5 worm cellular contexts compared by ENCODE assay signal in the genomic region with DNA sequence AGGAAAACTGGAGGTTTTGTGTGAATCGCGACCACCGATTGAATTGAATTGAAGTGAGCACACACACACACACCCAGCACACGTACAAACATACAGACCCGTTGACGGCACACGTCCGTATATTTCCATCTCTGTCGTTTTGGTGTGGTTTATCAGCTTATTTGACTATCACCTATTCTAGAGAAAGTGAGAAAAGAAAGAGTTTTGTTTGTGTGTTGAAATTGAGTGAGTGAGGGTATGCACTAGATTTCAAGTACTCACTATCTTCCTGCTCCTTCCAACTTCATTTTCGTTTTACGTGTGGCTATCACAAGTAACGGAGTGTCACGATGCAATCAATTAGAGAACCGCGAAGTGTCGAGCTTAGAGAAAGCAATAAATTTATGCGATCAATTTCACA.
TF ChIP-seq lines count a peak whose summit lies in the region.

No protein-coding gene starts in this region.

TF ChIP-seq in whole organism, L1 larva, 84 proteins besides CTCF, POLR2A, EP300 and RAD21:
- TF ChIP-seq lin-14 (GFP tag; optimal IDR thresholded peaks at IDR 0.05; lab: Kevin White, UChicago): peak; percentile 6
- TF ChIP-seq swsn-7 (tag; optimal IDR thresholded peaks at IDR 0.05; lab: Kevin White, UChicago): no peak
- TF ChIP-seq isw-1 (GFP tag; IDR thresholded peaks at IDR 0.05; lab: Robert Waterston, UW): no peak
- no peak for TF ChIP-seq efl-1 (optimal IDR thresholded peaks at IDR 0.05; lab: Kevin White, UChicago)
- TF ChIP-seq efl-1 (GFP tag; optimal IDR thresholded peaks at IDR 0.05 in 1 of 2; lab: Kevin White, UChicago): peak in 1 of 2 experiments; percentile 12
- peak; percentile 54 for TF ChIP-seq pax-3 (tag; optimal IDR thresholded peaks at IDR 0.05; lab: Kevin White, UChicago)
- TF ChIP-seq nhr-237 (tag; optimal IDR thresholded peaks at IDR 0.05; lab: Kevin White, UChicago): no peak
- TF ChIP-seq nhr-20 (tag; optimal IDR thresholded peaks at IDR 0.05; lab: Kevin White, UChicago): peak; percentile 15
- peak in 1 of 2 experiments; percentile 34 for TF ChIP-seq lin-35 (GFP tag; optimal IDR thresholded peaks at IDR 0.05; lab: Kevin White, UChicago)
- TF ChIP-seq elt-2 (tag; optimal IDR thresholded peaks at IDR 0.05; lab: Kevin White, UChicago): peak; percentile 60
- TF ChIP-seq jun-1 (tag; optimal IDR thresholded peaks at IDR 0.05; lab: Kevin White, UChicago): peak; percentile 11

TF ChIP-seq in whole organism, L2 larva, 48 proteins besides CTCF, POLR2A, EP300 and RAD21 (continues in another document):
- TF ChIP-seq nhr-23 (tag; optimal IDR thresholded peaks at IDR 0.05; lab: Kevin White, UChicago) (no peak), lsy-2 (tag; optimal IDR thresholded peaks at IDR 0.05; lab: Kevin White, UChicago) (no peak), ztf-1 (GFP tag; conservative IDR thresholded peaks at IDR 0.05; lab: Robert Waterston, UW) (no peak), unc-39 (tag; optimal IDR thresholded peaks at IDR 0.05; lab: Kevin White, UChicago) (no peak), sma-3 (GFP tag; optimal IDR thresholded peaks at IDR 0.05; lab: Kevin White, UChicago) (peak; percentile 18), sem-4 (tag; optimal IDR thresholded peaks at IDR 0.05; lab: Kevin White, UChicago) (no peak), blmp-1 (tag; optimal IDR thresholded peaks at IDR 0.05; lab: Kevin White, UChicago; ENCODE audit: insufficient read depth) (no peak), nhr-21 (tag; optimal IDR thresholded peaks at IDR 0.05; lab: Kevin White, UChicago) (no peak), nhr-11 (tag; optimal IDR thresholded peaks at IDR 0.05; lab: Kevin White, UChicago) (no peak), lin-13 (GFP tag; optimal IDR thresholded peaks at IDR 0.05; lab: Kevin White, UChicago) (no peak), R02D3.7 (tag; optimal IDR thresholded peaks at IDR 0.05; lab: Kevin White, UChicago) (no peak), skn-1 (tag; optimal IDR thresholded peaks at IDR 0.05; lab: Kevin White, UChicago) (no peak), crh-2 (tag; optimal IDR thresholded peaks at IDR 0.05; lab: Kevin White, UChicago) (peak; percentile 19), Y55F3AM.14 (GFP tag; optimal IDR thresholded peaks at IDR 0.05; lab: Kevin White, UChicago) (no peak), sma-9 (GFP tag; optimal IDR thresholded peaks at IDR 0.05; lab: Kevin White, UChicago) (peak; percentile 19), sma-9 (tag; optimal IDR thresholded peaks at IDR 0.05; lab: Kevin White, UChicago) (no peak), fos-1 (tag; optimal IDR thresholded peaks at IDR 0.05; lab: Kevin White, UChicago) (peak; percentile 88), nhr-10 (tag; optimal IDR thresholded peaks at IDR 0.05; lab: Kevin White, UChicago) (no peak), nhr-25 (tag; optimal IDR thresholded peaks at IDR 0.05; lab: Kevin White, UChicago) (no peak), nhr-129 (tag; optimal IDR thresholded peaks at IDR 0.05; lab: Kevin White, UChicago) (peak; percentile 28)

TF ChIP-seq in whole organism, L3 larva, 47 proteins besides CTCF, POLR2A, EP300 and RAD21:
- peak; percentile 62 for TF ChIP-seq pha-4 (tag; optimal IDR thresholded peaks at IDR 0.05; lab: Kevin White, UChicago)
- TF ChIP-seq snpc-4 (tag; optimal IDR thresholded peaks at IDR 0.05; lab: Kevin White, UChicago): peak; percentile 14
- TF ChIP-seq pqm-1 (tag; optimal IDR thresholded peaks at IDR 0.05; lab: Kevin White, UChicago): peak; percentile 51
- no peak for TF ChIP-seq ceh-82 (tag; optimal IDR thresholded peaks at IDR 0.05; lab: Kevin White, UChicago)
- peak; percentile 80 for TF ChIP-seq elt-2 (tag; optimal IDR thresholded peaks at IDR 0.05; lab: Kevin White, UChicago)

TF ChIP-seq in whole organism, L4 larva, 104 proteins besides CTCF, POLR2A, EP300 and RAD21 (continues in another document):
- TF ChIP-seq madf-5 (GFP tag; IDR thresholded peaks at IDR 0.05; lab: Robert Waterston, UW): no peak
- TF ChIP-seq F44E2.7 (GFP tag; IDR thresholded peaks at IDR 0.05; lab: Robert Waterston, UW): no peak
- TF ChIP-seq snpc-4 (tag; optimal IDR thresholded peaks at IDR 0.05; lab: Kevin White, UChicago): no peak
- peak; percentile 80 for TF ChIP-seq nhr-28 (tag; optimal IDR thresholded peaks at IDR 0.05; lab: Kevin White, UChicago)
- 0 out of 2 replicates have a peak, but pooled peaks have one; percentile 17 for TF ChIP-seq arid-1 (GFP tag; conservative IDR thresholded peaks at IDR 0.05; lab: Robert Waterston, UW)
- peak; percentile 48 for TF ChIP-seq nhr-48 (tag; optimal IDR thresholded peaks at IDR 0.05; lab: Kevin White, UChicago)
- no peak for TF ChIP-seq nhr-41 (GFP tag; IDR thresholded peaks at IDR 0.05; lab: Robert Waterston, UW)
- no peak for TF ChIP-seq F26F4.8 (GFP tag; conservative IDR thresholded peaks at IDR 0.05; lab: Robert Waterston, UW)
- no peak for TF ChIP-seq F49E8.2 (tag; optimal IDR thresholded peaks at IDR 0.05; lab: Kevin White, UChicago; ENCODE audit: borderline replicate concordance)
- no peak for TF ChIP-seq aly-2 (tag; optimal IDR thresholded peaks at IDR 0.05; lab: Kevin White, UChicago)
- TF ChIP-seq rbr-2 (tag; optimal IDR thresholded peaks at IDR 0.05; lab: Kevin White, UChicago): no peak
- TF ChIP-seq hmg-1.1 (GFP tag; IDR thresholded peaks at IDR 0.05; lab: Robert Waterston, UW): peak; percentile 40; the same call in 1 of the 2 replicates
- peak; percentile 93 for TF ChIP-seq pqm-1 (tag; optimal IDR thresholded peaks at IDR 0.05; lab: Kevin White, UChicago)
- TF ChIP-seq T26A8.4 (GFP tag; IDR thresholded peaks at IDR 0.05; lab: Robert Waterston, UW): peak; percentile 44; the same call in 1 of the 2 replicates
- no peak for TF ChIP-seq daf-12 (tag; optimal IDR thresholded peaks at IDR 0.05; lab: Kevin White, UChicago)
- no peak for TF ChIP-seq zip-11 (GFP tag; IDR thresholded peaks at IDR 0.05; lab: Robert Waterston, UW)
- TF ChIP-seq mep-1 (tag; optimal IDR thresholded peaks at IDR 0.05; lab: Kevin White, UChicago): peak; percentile 39
- TF ChIP-seq T20F7.1 (GFP tag; optimal IDR thresholded peaks at IDR 0.05; lab: Kevin White, UChicago): peak; percentile 53
- no peak for TF ChIP-seq daf-16 (GFP tag; optimal IDR thresholded peaks at IDR 0.05; lab: Kevin White, UChicago)
- TF ChIP-seq daf-16 (tag; optimal IDR thresholded peaks at IDR 0.05; lab: Kevin White, UChicago): peak; percentile 83
- peak; percentile 87 for TF ChIP-seq dmd-6 (GFP tag; IDR thresholded peaks at IDR 0.05; lab: Robert Waterston, UW)
- no peak for TF ChIP-seq ceh-32 (tag; optimal IDR thresholded peaks at IDR 0.05; lab: Kevin White, UChicago; ENCODE audit: poor library complexity)
- TF ChIP-seq nhr-6 (tag; optimal IDR thresholded peaks at IDR 0.05; lab: Kevin White, UChicago): peak; percentile 63
- TF ChIP-seq mxl-3 (GFP tag; optimal IDR thresholded peaks at IDR 0.05; lab: Kevin White, UChicago): peak; percentile 7
- no peak for TF ChIP-seq nhr-11 (tag; optimal IDR thresholded peaks at IDR 0.05; lab: Kevin White, UChicago)
- no peak for TF ChIP-seq Y5F2A.4 (GFP tag; optimal IDR thresholded peaks at IDR 0.05; lab: Kevin White, UChicago)
- TF ChIP-seq php-3 (GFP tag; IDR thresholded peaks at IDR 0.05; lab: Robert Waterston, UW): peak; percentile 71
- TF ChIP-seq nhr-77 (tag; optimal IDR thresholded peaks at IDR 0.05; lab: Kevin White, UChicago): peak; percentile 21

TF ChIP-seq in whole organism, young adult, 124 proteins besides CTCF, POLR2A, EP300 and RAD21:
- TF ChIP-seq Y79H2A.3 (GFP tag; conservative IDR thresholded peaks at IDR 0.05; lab: Robert Waterston, UW): no peak
- peak; percentile 63 for TF ChIP-seq F23B12.7 (tag; optimal IDR thresholded peaks at IDR 0.05; lab: Kevin White, UChicago; ENCODE audit: insufficient read depth)
- TF ChIP-seq dox-1 (GFP tag; IDR thresholded peaks at IDR 0.05; lab: Robert Waterston, UW): peak; percentile 58
- TF ChIP-seq tlf-1 (GFP tag; optimal IDR thresholded peaks at IDR 0.05; lab: Kevin White, UChicago): no peak
- TF ChIP-seq atf-7 (tag; optimal IDR thresholded peaks at IDR 0.05; lab: Kevin White, UChicago): peak; percentile 54
- peak; percentile 33 for TF ChIP-seq repo-1 (tag; optimal IDR thresholded peaks at IDR 0.05; lab: Kevin White, UChicago)
- no peak for TF ChIP-seq bed-2 (GFP tag; IDR thresholded peaks at IDR 0.05; lab: Robert Waterston, UW)
- TF ChIP-seq nhr-80 (tag; optimal IDR thresholded peaks at IDR 0.05; lab: Kevin White, UChicago): peak; percentile 91
- 0 out of 2 replicates have a peak, but pooled peaks have one; percentile 43 for TF ChIP-seq egl-44 (GFP tag; IDR thresholded peaks at IDR 0.05; lab: Robert Waterston, UW)
- peak; percentile 47 for TF ChIP-seq ets-4 (GFP tag; optimal IDR thresholded peaks at IDR 0.05; lab: Kevin White, UChicago)
- no peak for TF ChIP-seq fkh-3 (tag; optimal IDR thresholded peaks at IDR 0.05; lab: Kevin White, UChicago)
- peak; percentile 18 for TF ChIP-seq lin-54 (GFP tag; optimal IDR thresholded peaks at IDR 0.05; lab: Kevin White, UChicago)
- peak; percentile 65 to 94 for TF ChIP-seq let-607 (tag; optimal IDR thresholded peaks at IDR 0.05; lab: Kevin White, UChicago)
- peak; percentile 33; the same call in 1 of the 2 replicates for TF ChIP-seq mcd-1 (GFP tag; IDR thresholded peaks at IDR 0.05; lab: Robert Waterston, UW)
- peak; percentile 25; the same call in 1 of the 2 replicates for TF ChIP-seq B0336.3 (GFP tag; IDR thresholded peaks at IDR 0.05; lab: Robert Waterston, UW)
- TF ChIP-seq snpc-4 (GFP tag; optimal IDR thresholded peaks at IDR 0.05; lab: Kevin White, UChicago): no peak
- TF ChIP-seq snpc-4 (tag; optimal IDR thresholded peaks at IDR 0.05; lab: Kevin White, UChicago): peak in 2 of 4 experiments; percentile 1 to 55
